Fruit fly (Drosophila melanogaster): ENCODE results near the gene Cpr65Ea.

DNA sequence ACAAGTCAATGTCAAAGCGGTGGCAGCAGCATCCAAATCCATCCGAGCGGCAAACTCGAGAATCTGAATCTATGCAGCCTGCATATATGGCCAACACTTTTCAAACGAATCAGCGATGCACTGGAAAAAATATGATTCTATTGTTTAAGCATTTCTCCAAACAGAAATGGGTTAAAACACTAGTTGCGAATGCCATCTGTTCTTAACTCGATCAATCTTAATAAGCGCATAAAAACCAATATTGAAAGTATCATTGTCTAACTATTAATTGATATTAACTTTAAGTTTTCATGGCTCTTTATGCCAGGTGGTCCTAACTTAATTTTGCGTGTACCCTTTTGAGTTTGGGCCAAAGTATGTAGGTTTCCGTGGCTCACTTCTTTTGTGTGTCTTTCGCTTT, 19.3 kb upstream of the Cpr65Ea start:
- TF ChIP-seq gl (tag; optimal IDR thresholded peaks at IDR 0.05): no peak
- no peak for TF ChIP-seq EcR (GFP tag; optimal IDR thresholded peaks at IDR 0.05)
- no peak for TF ChIP-seq Pif1B (GFP tag; optimal IDR thresholded peaks at IDR 0.05)
- TF ChIP-seq CG4496 (GFP tag; IDR thresholded peaks at IDR 0.05): no peak
- no peak for TF ChIP-seq CG9948 (tag; optimal IDR thresholded peaks at IDR 0.05)
- no peak for TF ChIP-seq D1 (tag; optimal IDR thresholded peaks at IDR 0.05)

Measured in whole organism, pupa.